Worm (Caenorhabditis elegans): ENCODE results near the gene F19C7.2.

- TF ChIP-seq snpc-1.3 (tag; optimal IDR thresholded peaks at IDR 0.05; ENCODE audit: insufficient read depth) (no peak), xnd-1 (tag; optimal IDR thresholded peaks at IDR 0.05) (no peak)
Measured at ce11 chrIV:4557130-4557529, 42.6 kb upstream of the F19C7.2 start.
